Fruit fly (Drosophila melanogaster) whole organism, embryonic: ENCODE results near the gene CG14153.
A peak's percentile ranks its signal among the peaks of the same experiment; 100 is the strongest.

ENCODE experiments used
- BEAF-32 ChIP-seq: fragments of 200-800 bp; sonication (Bioruptor generic); optimal IDR thresholded peaks from 3 replicates; lab custom pipeline; 2017; ENCODE audit warnings: missing biosample characterization, missing genetic modification characterization, mild to moderate bottlenecking, moderate library complexity, missing genetic modification reagents
- CG10565 ChIP-seq: fragments of 200-800 bp; sonication (Bioruptor generic); optimal IDR thresholded peaks from 3 replicates; lab custom pipeline; 2016; ENCODE audit warnings: missing biosample characterization, mild to moderate bottlenecking, missing genetic modification characterization
- CG11247 ChIP-seq: fragments of 200-800 bp; sonication (Bioruptor generic); IDR thresholded peaks from 2 replicates; pipeline ENCODE4 v1.3.6; 2022; ENCODE audit warnings: missing biosample characterization, missing genetic modification characterization
- CG11398 ChIP-seq: fragments of 200-800 bp; sonication (Bioruptor generic); optimal IDR thresholded peaks from 2 replicates; lab custom pipeline; 2016; ENCODE audit warnings: missing biosample characterization, missing genetic modification characterization
- CG11695 ChIP-seq: fragments of 200-800 bp; sonication (Bioruptor generic); IDR thresholded peaks from 3 replicates; pipeline ENCODE4 v1.3.6; 2022; ENCODE audit warnings: missing biosample characterization, missing genetic modification characterization
- CG14014 ChIP-seq: fragments of 200-800 bp; sonication (Bioruptor generic); IDR thresholded peaks from 2 replicates; pipeline ENCODE4 v1.3.6; 2022; ENCODE audit warnings: missing biosample characterization, missing genetic modification characterization
- CG15073 ChIP-seq: fragments of 200-800 bp; sonication (Bioruptor generic); optimal IDR thresholded peaks from 2 replicates; lab custom pipeline; 2016; ENCODE audit warnings: missing biosample characterization, missing genetic modification characterization
- CG1529 ChIP-seq: fragments of 200-800 bp; sonication (Bioruptor generic); optimal IDR thresholded peaks from 3 replicates; lab custom pipeline; 2018; ENCODE audit warnings: missing biosample characterization, missing genetic modification characterization
- CG15696 ChIP-seq: fragments of 200-800 bp; sonication (Bioruptor generic); optimal IDR thresholded peaks from 2 replicates; lab custom pipeline; 2019; ENCODE audit warnings: missing biosample characterization, mild to moderate bottlenecking, missing genetic modification characterization, moderate library complexity
- CG1603 ChIP-seq: fragments of 200-800 bp; sonication (Bioruptor generic); optimal IDR thresholded peaks from 2 replicates; lab custom pipeline; 2019; ENCODE audit warnings: missing biosample characterization, mild to moderate bottlenecking, missing genetic modification characterization, moderate library complexity
- CG16779 ChIP-seq: fragments of 200-800 bp; sonication (Bioruptor generic); IDR thresholded peaks from 2 replicates; pipeline ENCODE4 v1.3.6; 2022; ENCODE audit warnings: missing biosample characterization, missing genetic modification characterization
- CG17359 ChIP-seq: fragments of 200-800 bp; sonication (Bioruptor generic); optimal IDR thresholded peaks from 3 replicates; lab custom pipeline; 2018; ENCODE audit warnings: missing biosample characterization, mild to moderate bottlenecking, missing genetic modification characterization, moderate library complexity
- CG17361 ChIP-seq: fragments of 200-800 bp; sonication (Bioruptor generic); IDR thresholded peaks from 3 replicates; pipeline ENCODE4 v1.3.6; 2022; ENCODE audit warnings: missing biosample characterization, missing genetic modification characterization
- CG17385 ChIP-seq: fragments of 200-800 bp; sonication (Bioruptor generic); optimal IDR thresholded peaks from 3 replicates; lab custom pipeline; 2018; ENCODE audit warnings: missing biosample characterization, mild to moderate bottlenecking, missing genetic modification characterization
- CG1832 ChIP-seq: fragments of 200-800 bp; sonication (Bioruptor generic); optimal IDR thresholded peaks from 2 replicates; lab custom pipeline; 2017; ENCODE audit warnings: missing biosample characterization, mild to moderate bottlenecking, missing genetic modification characterization, inconsistent platforms
- CG2889 ChIP-seq: fragments of 200-800 bp; sonication (Bioruptor generic); IDR thresholded peaks from 3 replicates; pipeline ENCODE4 v1.3.6; 2022; ENCODE audit warnings: missing biosample characterization, missing genetic modification characterization
- CG3163 ChIP-seq: fragments of 200-800 bp; sonication (Bioruptor generic); optimal IDR thresholded peaks from 3 replicates; lab custom pipeline; 2016; ENCODE audit warnings: missing biosample characterization, missing genetic modification characterization
- CG33557 ChIP-seq: fragments of 200-800 bp; sonication (Bioruptor generic); optimal IDR thresholded peaks from 2 replicates; lab custom pipeline; 2019; ENCODE audit warnings: missing biosample characterization, mild to moderate bottlenecking, missing genetic modification characterization, moderate library complexity
- CG3726 ChIP-seq: fragments of 200-800 bp; sonication (Bioruptor generic); IDR thresholded peaks from 3 replicates; pipeline ENCODE4, ENCODE4 v1.3.6; 2022; ENCODE audit warnings: missing biosample characterization, missing genetic modification characterization
- CG4404 ChIP-seq: fragments of 200-800 bp; sonication (Bioruptor generic); IDR thresholded peaks from 2 replicates; pipeline ENCODE4 v1.3.6; 2022; ENCODE audit warnings: missing biosample characterization, missing genetic modification characterization
- CG6683 ChIP-seq: fragments of 200-800 bp; sonication (Bioruptor generic); optimal IDR thresholded peaks from 2 replicates; lab custom pipeline; 2017; ENCODE audit warnings: missing biosample characterization, mild to moderate bottlenecking, missing genetic modification characterization, missing genetic modification reagents
- CG7357 ChIP-seq: fragments of 200-800 bp; sonication (Bioruptor generic); IDR thresholded peaks from 3 replicates; pipeline ENCODE4 v1.3.6; 2022; ENCODE audit warnings: missing biosample characterization, missing genetic modification characterization
- CG7987 ChIP-seq: fragments of 200-800 bp; sonication (Bioruptor generic); optimal IDR thresholded peaks from 2 replicates; lab custom pipeline; 2018; ENCODE audit warnings: missing biosample characterization, mild to moderate bottlenecking, missing genetic modification characterization, moderate library complexity
- CG8388 ChIP-seq: fragments of 200-800 bp; sonication (Bioruptor generic); optimal IDR thresholded peaks from 2 replicates; lab custom pipeline; 2019; ENCODE audit warnings: missing biosample characterization, mild to moderate bottlenecking, missing genetic modification characterization, moderate library complexity
- Dip2 ChIP-seq: fragments of 200-800 bp; sonication (Bioruptor generic); IDR thresholded peaks from 2 replicates; pipeline ENCODE4 v1.3.6; 2022; ENCODE audit warnings: missing biosample characterization, missing genetic modification characterization
- Gsc ChIP-seq: fragments of 200-800 bp; sonication (Bioruptor generic); IDR thresholded peaks from 2 replicates; pipeline ENCODE4 v1.3.6; 2022; ENCODE audit warnings: missing biosample characterization, missing genetic modification characterization
- Oaz ChIP-seq: fragments of 200-800 bp; sonication (Bioruptor generic); IDR thresholded peaks from 2 replicates; pipeline ENCODE4 v1.3.6; 2022; ENCODE audit warnings: missing biosample characterization, missing genetic modification characterization
- Side ChIP-seq: fragments of 200-800 bp; sonication (Bioruptor generic); optimal IDR thresholded peaks from 2 replicates; lab custom pipeline; 2016; ENCODE audit warnings: missing biosample characterization, missing genetic modification characterization
- Xrp1 ChIP-seq: fragments of 200-800 bp; sonication (Bioruptor generic); IDR thresholded peaks from 2 replicates; pipeline ENCODE4 v1.3.6; 2022; ENCODE audit warnings: missing biosample characterization, missing genetic modification characterization
- abd-A ChIP-seq: fragments of 200-800 bp; sonication (Bioruptor generic); optimal IDR thresholded peaks from 3 replicates; lab custom pipeline; 2019; ENCODE audit warnings: missing biosample characterization, mild to moderate bottlenecking, missing genetic modification characterization, moderate library complexity
- cad ChIP-seq: fragments of >200 bp; optimal IDR thresholded peaks from 2 replicates; lab custom pipeline; 2017; ENCODE audit warnings: missing biosample characterization, missing genetic modification characterization
- fu2 ChIP-seq: fragments of 200-800 bp; sonication (Bioruptor generic); optimal IDR thresholded peaks from 2 replicates; lab custom pipeline; 2016; ENCODE audit warnings: missing biosample characterization, missing genetic modification characterization
- mam ChIP-seq: fragments of 200-800 bp; sonication (Bioruptor generic); optimal IDR thresholded peaks from 3 replicates; lab custom pipeline; 2016; ENCODE audit warnings: missing biosample characterization, missing genetic modification characterization
- pan ChIP-seq, 4 experiments: fragments of >200 bp in 3 of 4; fragments of 200-800 bp in 1 of 4; sonication (Bioruptor generic) in 1 of 4; optimal IDR thresholded peaks in 3 of 4; IDR thresholded peaks in 1 of 4; 2 replicates each; pipeline versions ENCODE4 v1.3.6 to Lab custom; 2017 to 2022; ENCODE audit warnings: missing biosample characterization in 2 of 4, missing genetic modification characterization in 2 of 4, mixed read lengths in 1 of 4
- shn ChIP-seq: fragments of 200-800 bp; sonication (Bioruptor generic); optimal IDR thresholded peaks from 3 replicates; lab custom pipeline; 2016; ENCODE audit warnings: missing biosample characterization, missing genetic modification characterization
- sug ChIP-seq: fragments of 200-800 bp; optimal IDR thresholded peaks from 2 replicates; lab custom pipeline; 2019; ENCODE audit warnings: missing biosample characterization, mild to moderate bottlenecking, missing genetic modification characterization, moderate library complexity
- unpg ChIP-seq: fragments of 200-800 bp; sonication (Bioruptor generic); optimal IDR thresholded peaks from 3 replicates; lab custom pipeline; 2018; ENCODE audit warnings: missing biosample characterization, mild to moderate bottlenecking, missing genetic modification characterization, moderate library complexity
- vnd ChIP-seq: fragments of 200-800 bp; sonication (Bioruptor generic); IDR thresholded peaks from 3 replicates; pipeline ENCODE4 v1.3.6; 2022; ENCODE audit warnings: missing biosample characterization, missing genetic modification characterization; ENCODE audit not compliant: partially characterized antibody
- wek ChIP-seq: fragments of 200-800 bp; sonication (Bioruptor generic); optimal IDR thresholded peaks from 3 replicates; lab custom pipeline; 2018; ENCODE audit warnings: missing biosample characterization, mild to moderate bottlenecking, missing genetic modification characterization, moderate library complexity

The CG14153 gene

dm6 chr3L:10682725-10683367 is 39.5 kb downstream of the CG14153 start (continued):
- peak; percentile 96 for TF ChIP-seq unpg
- peak; percentile 98 for TF ChIP-seq Xrp1 (GFP tag; lab: Robert Waterston, UW)
- peak; percentile 52 for TF ChIP-seq CG3163 (GFP tag; lab: Kevin White, UChicago)
- peak; percentile 93 for TF ChIP-seq CG7357 (GFP tag; lab: Robert Waterston, UW)
- TF ChIP-seq CG15696 (tag; lab: Kevin White, UChicago) = peak; percentile 92
- peak; percentile 71 for TF ChIP-seq CG16779 (GFP tag; lab: Robert Waterston, UW)
- TF ChIP-seq abd-A (tag; lab: Kevin White, UChicago) = peak; percentile 72
- TF ChIP-seq CG4404 (GFP tag; lab: Robert Waterston, UW) = peak; percentile 94
- TF ChIP-seq Dip2 (GFP tag; lab: Robert Waterston, UW) = no peak; the same call in 1 of the 2 replicates
- peak; percentile 99 for TF ChIP-seq CG11695
- peak; percentile 76 for TF ChIP-seq fu2 (GFP tag; lab: Kevin White, UChicago)
- peak; percentile 94; the same call in 2 of the 3 replicates for TF ChIP-seq CG3726 (GFP tag; lab: Robert Waterston, UW)
- peak; percentile 97 for TF ChIP-seq CG8388 (GFP tag; lab: Kevin White, UChicago)
- TF ChIP-seq shn = peak; percentile 88
- TF ChIP-seq CG33557 (GFP tag; lab: Kevin White, UChicago) = peak; percentile 91
- peak; percentile 99 for TF ChIP-seq CG17361 (GFP tag; lab: Robert Waterston, UW)
- TF ChIP-seq CG11247 (GFP tag; lab: Robert Waterston, UW) = peak; percentile 94
- no peak for TF ChIP-seq cad
- peak; percentile 55 for TF ChIP-seq CG1603 (tag; lab: Kevin White, UChicago)
- TF ChIP-seq CG10565 (GFP tag; lab: Kevin White, UChicago) = peak; percentile 88
- peak; percentile 98 for TF ChIP-seq CG6683 (GFP tag; lab: Kevin White, UChicago)
- peak; percentile 99 for TF ChIP-seq sug (tag; lab: Kevin White, UChicago)
- peak; percentile 97 for TF ChIP-seq CG17359 (tag; lab: Kevin White, UChicago)
- TF ChIP-seq CG14014 (GFP tag; lab: Robert Waterston, UW) = peak; percentile 97
- TF ChIP-seq mam (GFP tag; lab: Kevin White, UChicago) = peak; percentile 89
- no peak; the same call in 1 of the 2 replicates for TF ChIP-seq Gsc (GFP tag; lab: Robert Waterston, UW)
- TF ChIP-seq CG11398 (GFP tag; lab: Kevin White, UChicago) = peak; percentile 82
- peak; percentile 92 for TF ChIP-seq CG2889 (GFP tag; lab: Robert Waterston, UW)
- TF ChIP-seq CG17385 (GFP tag; lab: Kevin White, UChicago) = peak; percentile 97
- peak; percentile 39; the same call in 1 of the 3 replicates for TF ChIP-seq vnd
- TF ChIP-seq CG1832 (GFP tag; lab: Kevin White, UChicago) = no peak
- TF ChIP-seq Side (GFP tag; lab: Kevin White, UChicago) = peak; percentile 58
- TF ChIP-seq CG1529 (GFP tag; lab: Kevin White, UChicago) = peak; percentile 98
- TF ChIP-seq CG15073 (GFP tag; lab: Kevin White, UChicago) = peak; percentile 83
- peak; percentile 79 for TF ChIP-seq CG7987 (GFP tag; lab: Kevin White, UChicago)
- TF ChIP-seq Oaz (GFP tag; lab: Robert Waterston, UW) = peak; percentile 93
- peak; percentile 66 for TF ChIP-seq wek (GFP tag; lab: Kevin White, UChicago)
- TF ChIP-seq BEAF-32 (GFP tag; lab: Kevin White, UChicago) = peak; percentile 37
- TF ChIP-seq pan (optimal IDR thresholded peaks at IDR 0.05; lab: Kevin White, UChicago) = no peak
- TF ChIP-seq pan (GFP tag; optimal IDR thresholded peaks at IDR 0.05 in 1 of 2, IDR thresholded peaks at IDR 0.05 in 1 of 2) = peak in 1 of 2 experiments; percentile 96
